Worm (Caenorhabditis elegans) whole organism, midembryonic: Measurements from ENCODE around the gene C07A12.7.

ENCODE experiments used
- T22C8.4 ChIP-seq: fragments of 200-800 bp; sonication (Bioruptor generic); IDR thresholded peaks from 2 replicates; pipeline ENCODE4 v1.3.6; 2022; ENCODE audit warnings: missing genetic modification characterization, missing compliant biosample characterization
- flt-1 ChIP-seq: fragments of 200-800 bp; sonication (Bioruptor generic); IDR thresholded peaks from 2 replicates; pipeline ENCODE4 v1.3.6; 2022; ENCODE audit warnings: missing genetic modification characterization, missing compliant biosample characterization
- klf-2 ChIP-seq: fragments of 200-800 bp; sonication (Bioruptor generic); conservative IDR thresholded peaks from 2 replicates; pipeline ENCODE4 v1.3.6; 2022; ENCODE audit warnings: missing genetic modification reagents, missing genetic modification characterization, missing compliant biosample characterization
- ztf-23 ChIP-seq: fragments of 200-800 bp; sonication (Bioruptor generic); IDR thresholded peaks from 2 replicates; pipeline ENCODE4 v1.3.6; 2022; ENCODE audit warnings: missing genetic modification reagents, missing genetic modification characterization, missing compliant biosample characterization

- TF ChIP-seq T22C8.4 (no peak), ztf-23 (GFP tag; lab: Robert Waterston, UW) (0 out of 2 replicates have a peak, but pooled peaks have one; percentile 11), flt-1 (no peak), klf-2 (GFP tag; lab: Robert Waterston, UW) (no peak)
Observed at ce11 chrX:4519968-4520367, 2.0 kb downstream of the C07A12.7 start.
